Worm (Caenorhabditis elegans) whole organism, L4/young adult: Measurements from ENCODE around the gene rab-1.

Experiments
- W03F9.2 ChIP-seq: fragments of 150-350 bp; optimal IDR thresholded peaks from 2 replicates; lab custom pipeline; 2014; ENCODE audit warnings: missing biosample characterization, missing genetic modification characterization
- dao-5 ChIP-seq: sonication (generic microtip); optimal IDR thresholded peaks from 2 replicates; lab custom pipeline; 2016; ENCODE audit warnings: missing genotype, missing genetic modification characterization, moderate library complexity, missing compliant biosample characterization
- him-1 ChIP-seq: sonication (generic microtip); optimal IDR thresholded peaks from 2 replicates; lab custom pipeline; 2016; ENCODE audit warnings: missing genotype, missing genetic modification reagents, missing genetic modification characterization, missing compliant biosample characterization

Gene rab-1

DNA sequence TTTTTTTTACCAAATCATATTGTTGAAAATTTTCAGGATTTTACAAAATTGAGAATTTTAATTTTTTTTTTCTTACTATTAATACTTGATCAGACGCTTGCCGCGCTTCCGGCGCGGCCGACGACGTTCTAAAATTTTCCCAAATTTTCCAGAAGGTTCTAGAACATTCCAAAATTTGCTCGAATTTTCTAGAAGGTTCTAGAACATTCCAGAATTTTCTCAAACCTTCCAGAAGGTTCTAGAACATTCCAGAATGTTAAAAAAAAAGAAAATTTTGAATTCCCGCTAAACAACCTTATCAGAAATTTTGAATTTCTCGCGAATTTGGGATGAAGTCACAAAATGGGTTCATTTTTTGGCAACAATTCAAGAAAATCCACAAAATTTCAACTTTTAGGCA is 37.5 kb downstream of the rab-1 start:
- no peak for TF ChIP-seq dao-5 (tag; lab: Kevin White, UChicago)
- TF ChIP-seq W03F9.2, result no peak
- no peak for TF ChIP-seq him-1 (tag; lab: Kevin White, UChicago)

- no peak for TF ChIP-seq him-1 (tag; lab: Kevin White, UChicago)
- TF ChIP-seq W03F9.2, result no peak
- TF ChIP-seq dao-5 (tag; lab: Kevin White, UChicago), result no peak
Observed at ce11 chrV:1223559-1223958, 40.2 kb downstream of the rab-1 start.

DNA sequence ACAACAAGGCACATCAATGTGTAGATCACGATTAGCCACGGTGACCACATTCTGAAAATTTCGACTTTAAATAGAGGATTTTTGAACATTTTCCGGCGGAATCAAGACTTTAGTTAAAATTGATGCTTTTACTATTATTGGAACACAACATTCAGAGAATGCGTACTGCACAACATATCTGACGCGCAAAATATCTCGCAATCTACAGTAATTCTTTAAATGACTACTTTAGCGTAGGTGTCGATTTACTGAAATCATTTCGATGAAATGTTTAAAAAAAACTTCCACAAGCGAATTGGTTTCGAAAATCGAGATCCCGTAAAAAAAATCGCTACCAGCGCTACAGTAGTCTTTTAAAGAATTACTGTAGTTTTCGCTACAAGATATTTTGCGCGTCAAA is 43.3 kb downstream of the rab-1 start, which contains the start of gene Y50D4A.10:
Y50D4A.10 (minus strand) TSS at position 57 of the 400 bp plus-strand sequence.
- TF ChIP-seq him-1 (tag; lab: Kevin White, UChicago), result no peak
- no peak for TF ChIP-seq W03F9.2
- TF ChIP-seq dao-5 (tag; lab: Kevin White, UChicago), result no peak
